Worm (Caenorhabditis elegans) whole organism, L1 larva: ENCODE data around the gene chtb-2.

ENCODE experiments used
- C04F5.9 ChIP-seq: sonication (generic microtip); optimal IDR thresholded peaks from 2 replicates; lab custom pipeline; 2016; ENCODE audit warnings: missing genetic modification characterization, missing compliant biosample characterization
- F16B12.6 ChIP-seq: fragments of 150-350 bp; optimal IDR thresholded peaks from 2 replicates; lab custom pipeline; 2014; ENCODE audit warnings: missing biosample characterization, missing genetic modification characterization
- Y116A8C.19 ChIP-seq: sonication (generic microtip); optimal IDR thresholded peaks from 2 replicates; lab custom pipeline; 2016; ENCODE audit warnings: missing compliant biosample characterization, missing genetic modification characterization, borderline replicate concordance
- aha-1 ChIP-seq: fragments of 150-350 bp; optimal IDR thresholded peaks from 2 replicates; lab custom pipeline; 2014; ENCODE audit warnings: missing biosample characterization, missing genetic modification characterization
- alr-1 ChIP-seq: fragments of 200-800 bp; sonication (Bioruptor generic); optimal IDR thresholded peaks from 2 replicates; lab custom pipeline; 2018; ENCODE audit warnings: borderline replicate concordance, mild to moderate bottlenecking, missing genetic modification characterization, missing compliant biosample characterization
- ama-1 ChIP-seq: fragments of 150-350 bp; optimal IDR thresholded peaks from 2 replicates; lab custom pipeline; 2014
- ceh-88 ChIP-seq: fragments of 200-800 bp; sonication (Bioruptor generic); IDR thresholded peaks from 2 replicates; pipeline ENCODE4 v1.3.6; 2022; ENCODE audit warnings: missing genetic modification characterization, missing compliant biosample characterization
- dpl-1 ChIP-seq, 3 experiments: fragments of 150-350 bp in 2 of 3; sonication (generic microtip) in 1 of 3; optimal IDR thresholded peaks; 2 replicates each; lab custom pipeline; 2014 to 2017; ENCODE audit warnings: missing biosample characterization in 3 of 3, missing genetic modification characterization in 3 of 3, missing genetic modification reagents in 3 of 3
- egl-27 ChIP-seq, 2 experiments: fragments of 150-350 bp in 1 of 2; sonication (generic microtip); optimal IDR thresholded peaks; 3 replicates each; lab custom pipeline; 2017 to 2018; ENCODE audit warnings: missing biosample characterization in 2 of 2, missing genetic modification characterization in 2 of 2, missing genetic modification reagents in 2 of 2
- elt-2 ChIP-seq: sonication (generic microtip); optimal IDR thresholded peaks from 2 replicates; lab custom pipeline; 2016; ENCODE audit warnings: missing genetic modification characterization, mild to moderate bottlenecking, inconsistent platforms, missing compliant biosample characterization, missing genetic modification reagents
- elt-3 ChIP-seq, 6 experiments: fragments of 150-350 bp in 1 of 6; sonication (generic microtip); optimal IDR thresholded peaks; 2 replicates each; lab custom pipeline; 2017 to 2018; ENCODE audit warnings: missing biosample characterization in 6 of 6, missing genetic modification characterization in 6 of 6, inconsistent platforms in 1 of 6
- fkh-4 ChIP-seq: sonication (generic microtip); optimal IDR thresholded peaks from 2 replicates; lab custom pipeline; 2016; ENCODE audit warnings: missing compliant biosample characterization, missing genetic modification characterization, borderline replicate concordance
- grh-1 ChIP-seq: fragments of 200-800 bp; sonication (Bioruptor generic); IDR thresholded peaks from 2 replicates; pipeline ENCODE4 v1.3.6; 2022; ENCODE audit warnings: missing genetic modification reagents, missing genetic modification characterization, missing compliant biosample characterization
- hlh-4 ChIP-seq: sonication (generic microtip); optimal IDR thresholded peaks from 2 replicates; lab custom pipeline; 2016; ENCODE audit warnings: mild to moderate bottlenecking, missing genetic modification characterization, missing compliant biosample characterization
- hpl-2 ChIP-seq: fragments of 150-350 bp; optimal IDR thresholded peaks from 2 replicates; lab custom pipeline; 2014; ENCODE audit warnings: missing biosample characterization, missing genetic modification reagents, missing genetic modification characterization
- isw-1 ChIP-seq: fragments of 200-800 bp; sonication (Bioruptor generic); IDR thresholded peaks from 2 replicates; pipeline ENCODE4 v1.3.6; 2022; ENCODE audit warnings: missing genetic modification characterization, missing compliant biosample characterization
- lin-35 ChIP-seq, 2 experiments: fragments of 150-350 bp; optimal IDR thresholded peaks; 2 replicates each; lab custom pipeline; 2014; ENCODE audit warnings: missing biosample characterization in 2 of 2, missing genetic modification characterization in 2 of 2, missing genetic modification reagents in 2 of 2
- lin-39 ChIP-seq: fragments of 150-350 bp; optimal IDR thresholded peaks from 2 replicates; lab custom pipeline; 2014; ENCODE audit warnings: missing biosample characterization, missing genetic modification reagents, missing genetic modification characterization
- lsy-2 ChIP-seq, 2 experiments: fragments of 150-350 bp; optimal IDR thresholded peaks; 2 replicates each; lab custom pipeline; 2014; ENCODE audit warnings: missing biosample characterization in 2 of 2, missing genetic modification characterization in 2 of 2
- mab-9 ChIP-seq: fragments of 200-800 bp; sonication (Bioruptor generic); IDR thresholded peaks from 2 replicates; pipeline ENCODE4 v1.3.6; 2022; ENCODE audit warnings: missing genetic modification reagents, missing genetic modification characterization, missing compliant biosample characterization
- mdl-1 ChIP-seq, 2 experiments: fragments of 150-350 bp; optimal IDR thresholded peaks; 2 replicates each; lab custom pipeline; 2014 to 2017; ENCODE audit warnings: missing biosample characterization in 2 of 2, missing genetic modification characterization in 2 of 2, inconsistent platforms in 1 of 2
- mef-2 ChIP-seq: fragments of 150-350 bp; optimal IDR thresholded peaks from 2 replicates; lab custom pipeline; 2014; ENCODE audit warnings: missing biosample characterization, missing genetic modification characterization
- nhr-11 ChIP-seq: fragments of 150-350 bp; optimal IDR thresholded peaks from 2 replicates; lab custom pipeline; 2014; ENCODE audit warnings: missing biosample characterization, missing genetic modification characterization
- nhr-20 ChIP-seq: sonication (generic microtip); optimal IDR thresholded peaks from 2 replicates; lab custom pipeline; 2016; ENCODE audit warnings: mild to moderate bottlenecking, missing genetic modification characterization, missing compliant biosample characterization
- nhr-47 ChIP-seq: sonication (generic microtip); optimal IDR thresholded peaks from 2 replicates; lab custom pipeline; 2016; ENCODE audit warnings: mild to moderate bottlenecking, missing genetic modification characterization, moderate library complexity, missing compliant biosample characterization
- nhr-71 ChIP-seq: sonication (generic microtip); optimal IDR thresholded peaks from 2 replicates; lab custom pipeline; 2016; ENCODE audit warnings: mild to moderate bottlenecking, missing genetic modification characterization, moderate library complexity, missing compliant biosample characterization
- nhr-84 ChIP-seq: sonication (generic microtip); optimal IDR thresholded peaks from 2 replicates; lab custom pipeline; 2017; ENCODE audit warnings: missing biosample characterization, missing genetic modification characterization
- nhr-85 ChIP-seq: sonication (generic microtip); peaks from one replicate; lab custom pipeline; 2016; ENCODE audit warnings: missing genetic modification characterization, inconsistent platforms, missing compliant biosample characterization
- nhr-90 ChIP-seq: sonication (generic microtip); optimal IDR thresholded peaks from 2 replicates; lab custom pipeline; 2016; ENCODE audit warnings: mild to moderate bottlenecking, missing genetic modification characterization, missing compliant biosample characterization; ENCODE audit not compliant: poor library complexity
- pag-3 ChIP-seq: sonication (generic microtip); optimal IDR thresholded peaks from 2 replicates; lab custom pipeline; 2017; ENCODE audit warnings: missing genetic modification characterization, mild to moderate bottlenecking, missing compliant biosample characterization, antibody characterized with exemption, borderline replicate concordance; ENCODE audit not compliant: insufficient read depth
- skn-1 ChIP-seq: fragments of 150-350 bp; optimal IDR thresholded peaks from 2 replicates; lab custom pipeline; 2014; ENCODE audit warnings: missing biosample characterization, missing genetic modification characterization
- snpc-4 ChIP-seq: fragments of 150-350 bp; optimal IDR thresholded peaks from 2 replicates; lab custom pipeline; 2014; ENCODE audit warnings: missing biosample characterization, missing genetic modification characterization
- snu-23 ChIP-seq: sonication (generic microtip); optimal IDR thresholded peaks from 2 replicates; lab custom pipeline; 2016; ENCODE audit warnings: missing genetic modification characterization, missing compliant biosample characterization
- sox-4 ChIP-seq: sonication (generic microtip); optimal IDR thresholded peaks from 2 replicates; lab custom pipeline; 2016; ENCODE audit warnings: missing genetic modification characterization, missing compliant biosample characterization
- sup-37 ChIP-seq: fragments of 200-800 bp; sonication (Bioruptor generic); optimal IDR thresholded peaks from 2 replicates; lab custom pipeline; 2018; ENCODE audit warnings: mild to moderate bottlenecking, missing genetic modification characterization, missing compliant biosample characterization
- swsn-7 ChIP-seq: sonication (generic microtip); optimal IDR thresholded peaks from 2 replicates; lab custom pipeline; 2016; ENCODE audit warnings: missing genetic modification characterization, missing compliant biosample characterization
- unc-130 ChIP-seq: fragments of 150-350 bp; optimal IDR thresholded peaks from 2 replicates; lab custom pipeline; 2017; ENCODE audit warnings: missing biosample characterization, missing genetic modification characterization, inconsistent platforms
- unc-30 ChIP-seq: sonication (generic microtip); optimal IDR thresholded peaks from 2 replicates; lab custom pipeline; 2017; ENCODE audit warnings: missing biosample characterization, missing genetic modification characterization
- unc-62 ChIP-seq: fragments of 150-350 bp; optimal IDR thresholded peaks from 2 replicates; lab custom pipeline; 2014; ENCODE audit warnings: missing biosample characterization, missing genetic modification reagents, missing genetic modification characterization
- vab-15 ChIP-seq: sonication (generic microtip); optimal IDR thresholded peaks from 2 replicates; lab custom pipeline; 2017; ENCODE audit warnings: missing genotype, mild to moderate bottlenecking, missing genetic modification characterization, missing compliant biosample characterization
- xbp-1 ChIP-seq: sonication (generic microtip); optimal IDR thresholded peaks from 2 replicates; lab custom pipeline; 2016; ENCODE audit warnings: missing genetic modification characterization, missing compliant biosample characterization
- zag-1 ChIP-seq: fragments of 150-350 bp; optimal IDR thresholded peaks from 2 replicates; lab custom pipeline; 2014; ENCODE audit warnings: missing biosample characterization, missing genetic modification characterization
- zip-4 ChIP-seq: fragments of 200-800 bp; sonication (Bioruptor generic); optimal IDR thresholded peaks from 2 replicates; lab custom pipeline; 2018; ENCODE audit warnings: mild to moderate bottlenecking, missing genetic modification characterization, moderate library complexity, missing compliant biosample characterization
- ztf-11 ChIP-seq, 2 experiments: sonication (generic microtip); optimal IDR thresholded peaks; 2 replicates each; lab custom pipeline; 2016 to 2017; ENCODE audit warnings: missing genetic modification characterization in 2 of 2, missing biosample characterization in 1 of 2, missing compliant biosample characterization in 1 of 2
- ztf-4 ChIP-seq: fragments of 150-350 bp; optimal IDR thresholded peaks from 2 replicates; lab custom pipeline; 2014; ENCODE audit warnings: missing biosample characterization, missing genetic modification characterization

chtb-2 gene

DNA sequence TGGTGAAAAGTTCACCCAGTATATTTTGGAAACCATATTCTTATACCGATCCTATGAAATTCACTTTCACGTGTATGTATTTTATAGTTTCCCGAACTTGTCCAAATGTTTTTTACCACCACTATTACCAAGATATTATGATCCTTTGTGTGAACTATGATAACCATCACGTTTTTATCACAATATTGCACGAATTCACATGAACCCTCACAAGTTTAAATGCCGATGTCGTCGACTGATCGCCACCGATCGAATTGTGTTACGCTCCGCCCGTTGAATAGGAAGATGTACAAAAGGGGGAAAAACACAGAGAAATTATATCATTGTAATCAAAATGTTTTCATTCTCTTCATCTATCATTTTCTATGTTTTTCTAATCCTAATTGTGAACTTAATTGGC is 25.3 kb downstream of the chtb-2 start (continued):
- TF ChIP-seq isw-1 (no peak), ceh-88 (no peak), unc-62 (GFP tag; lab: Kevin White, UChicago) (no peak), fkh-4 (tag; lab: Kevin White, UChicago) (no peak), nhr-11 (no peak), elt-2 (tag; lab: Kevin White, UChicago) (no peak), nhr-90 (peak; percentile 14), hlh-4 (tag; lab: Kevin White, UChicago) (no peak), vab-15 (tag; lab: Kevin White, UChicago) (no peak), zag-1 (tag; lab: Kevin White, UChicago) (no peak), mdl-1 (tag; optimal IDR thresholded peaks at IDR 0.05; lab: Kevin White, UChicago) (no peak), swsn-7 (tag; lab: Kevin White, UChicago) (no peak), hpl-2 (GFP tag; lab: Kevin White, UChicago) (no peak), nhr-85 (tag; lab: Kevin White, UChicago) (peak; percentile 72), ztf-11 (tag; optimal IDR thresholded peaks at IDR 0.05; lab: Kevin White, UChicago) (no peak), unc-130 (tag; lab: Kevin White, UChicago) (peak; percentile 24), alr-1 (tag; lab: Kevin White, UChicago) (no peak), aha-1 (tag; lab: Kevin White, UChicago) (no peak), ama-1 (no peak), C04F5.9 (no peak), sox-4 (tag; lab: Kevin White, UChicago) (no peak), mab-9 (GFP tag; lab: Robert Waterston, UW) (no peak), snpc-4 (tag; lab: Kevin White, UChicago) (no peak), mef-2 (no peak), unc-30 (tag; lab: Kevin White, UChicago) (no peak), grh-1 (GFP tag; lab: Robert Waterston, UW) (no peak), sup-37 (GFP tag; lab: Kevin White, UChicago) (no peak), nhr-71 (tag; lab: Kevin White, UChicago) (peak; percentile 42), F16B12.6 (tag; lab: Kevin White, UChicago) (no peak), zip-4 (GFP tag; lab: Kevin White, UChicago) (no peak), skn-1 (tag; lab: Kevin White, UChicago) (no peak), elt-3 (tag; optimal IDR thresholded peaks at IDR 0.05; lab: Kevin White, UChicago) (peak in 1 of 6 experiments; percentile 93), lin-39 (tag; lab: Kevin White, UChicago) (no peak), dpl-1 (GFP tag; optimal IDR thresholded peaks at IDR 0.05; lab: Kevin White, UChicago) (no peak), lsy-2 (tag; optimal IDR thresholded peaks at IDR 0.05; lab: Kevin White, UChicago) (no peak), nhr-84 (tag; lab: Kevin White, UChicago) (no peak), pag-3 (tag; lab: Kevin White, UChicago) (no peak), nhr-47 (tag; lab: Kevin White, UChicago) (no peak), egl-27 (tag; optimal IDR thresholded peaks at IDR 0.05; lab: Kevin White, UChicago) (no peak), lin-35 (GFP tag; optimal IDR thresholded peaks at IDR 0.05; lab: Kevin White, UChicago) (peak in 1 of 2 experiments; percentile 33), nhr-20 (peak; percentile 58), ztf-4 (tag; lab: Kevin White, UChicago) (no peak), xbp-1 (tag; lab: Kevin White, UChicago) (no peak), Y116A8C.19 (tag; lab: Kevin White, UChicago) (no peak), snu-23 (GFP tag; lab: Kevin White, UChicago) (peak; percentile 28)
